Fruit fly (Drosophila melanogaster): ENCODE results near the gene Apc.

Apc gene

dm6 chr3R:28810942-28811676 is 33.4 kb downstream of the Apc start, which contains the start of gene wdn:
TSS of gene wdn (minus strand) at chr3R:28811337.
- no peak for TF ChIP-seq Blimp-1 (GFP tag; optimal IDR thresholded peaks at IDR 0.05)
- TF ChIP-seq cyc (GFP tag; optimal IDR thresholded peaks at IDR 0.05) = no peak
- no peak for TF ChIP-seq CG6808 (GFP tag; optimal IDR thresholded peaks at IDR 0.05)
- no peak for TF ChIP-seq achi (GFP tag; optimal IDR thresholded peaks at IDR 0.05)
- TF ChIP-seq Sox14 (GFP tag; optimal IDR thresholded peaks at IDR 0.05) = peak; percentile 66
- peak; percentile 21 for TF ChIP-seq lz (GFP tag; optimal IDR thresholded peaks at IDR 0.05)
- TF ChIP-seq Sox15 (GFP tag; optimal IDR thresholded peaks at IDR 0.05) = no peak
- TF ChIP-seq CG31627 (GFP tag; optimal IDR thresholded peaks at IDR 0.05) = peak; percentile 13
- no peak; the same call in 1 of the 2 replicates for TF ChIP-seq CG15336 (GFP tag; IDR thresholded peaks at IDR 0.05)
- TF ChIP-seq CG10631 (GFP tag; optimal IDR thresholded peaks at IDR 0.05) = no peak
- no peak for TF ChIP-seq pdm3 (GFP tag; optimal IDR thresholded peaks at IDR 0.05)
- no peak for TF ChIP-seq CG11762 (GFP tag; optimal IDR thresholded peaks at IDR 0.05; ENCODE audit: insufficient read depth)
- no peak for TF ChIP-seq net (GFP tag; optimal IDR thresholded peaks at IDR 0.05)
- TF ChIP-seq topi (GFP tag; optimal IDR thresholded peaks at IDR 0.05) = peak; percentile 1
- no peak for TF ChIP-seq Eip78C (GFP tag)

- TF ChIP-seq Smox (GFP tag; optimal IDR thresholded peaks at IDR 0.05) (no peak), cyc (GFP tag; optimal IDR thresholded peaks at IDR 0.05) (no peak), Hr39 (GFP tag; optimal IDR thresholded peaks at IDR 0.05) (no peak), fd59A (GFP tag; optimal IDR thresholded peaks at IDR 0.05) (no peak), CG11902 (GFP tag; optimal IDR thresholded peaks at IDR 0.05) (no peak), pdm3 (GFP tag; optimal IDR thresholded peaks at IDR 0.05) (no peak), esn (GFP tag; optimal IDR thresholded peaks at IDR 0.05) (no peak), topi (GFP tag; optimal IDR thresholded peaks at IDR 0.05) (no peak), Sox14 (GFP tag; optimal IDR thresholded peaks at IDR 0.05) (no peak), CG6792 (GFP tag; optimal IDR thresholded peaks at IDR 0.05) (no peak), vri (GFP tag; optimal IDR thresholded peaks at IDR 0.05) (no peak), CG11762 (GFP tag; optimal IDR thresholded peaks at IDR 0.05; ENCODE audit: insufficient read depth) (no peak)
Measured at dm6 chr3R:28806402-28806801, 38.1 kb downstream of the Apc start, which contains the start of gene CheB98a. TSS of gene CheB98a (plus strand) at chr3R:28806702.

dm6 chr3R:28805164-28805563 is 39.4 kb downstream of the Apc start:
- no peak for TF ChIP-seq Gug (GFP tag; IDR thresholded peaks at IDR 0.05)
- no peak for TF ChIP-seq Eip75B (GFP tag; optimal IDR thresholded peaks at IDR 0.05)
- TF ChIP-seq Met (GFP tag; optimal IDR thresholded peaks at IDR 0.05) = peak; percentile 17
- peak; percentile 91 for TF ChIP-seq svp (GFP tag)
- TF ChIP-seq dac (GFP tag; optimal IDR thresholded peaks at IDR 0.05) = no peak
- TF ChIP-seq CG7368 (GFP tag; optimal IDR thresholded peaks at IDR 0.05) = no peak
- no peak for TF ChIP-seq net (GFP tag; optimal IDR thresholded peaks at IDR 0.05)
- TF ChIP-seq CG11902 (GFP tag; optimal IDR thresholded peaks at IDR 0.05) = peak; percentile 52
- no peak for TF ChIP-seq CG8632 (GFP tag; optimal IDR thresholded peaks at IDR 0.05)
- peak; percentile 29 for TF ChIP-seq fd59A (GFP tag; optimal IDR thresholded peaks at IDR 0.05)
- TF ChIP-seq CG1621 (tag; optimal IDR thresholded peaks at IDR 0.05) = no peak
- peak; percentile 6 for TF ChIP-seq Smox (GFP tag; optimal IDR thresholded peaks at IDR 0.05)
- TF ChIP-seq CG6808 (GFP tag; optimal IDR thresholded peaks at IDR 0.05) = no peak
- TF ChIP-seq OdsH (GFP tag; optimal IDR thresholded peaks at IDR 0.05) = peak; percentile 9
- TF ChIP-seq CG10631 (GFP tag; optimal IDR thresholded peaks at IDR 0.05) = no peak
- no peak for TF ChIP-seq CG3032 (tag; optimal IDR thresholded peaks at IDR 0.05)
- TF ChIP-seq Lpt (GFP tag; optimal IDR thresholded peaks at IDR 0.05) = no peak
- no peak for TF ChIP-seq pdm3 (GFP tag; optimal IDR thresholded peaks at IDR 0.05)
- TF ChIP-seq CG31627 (GFP tag; optimal IDR thresholded peaks at IDR 0.05) = peak; percentile 44
- TF ChIP-seq CG11294 (GFP tag; IDR thresholded peaks at IDR 0.05) = no peak
- TF ChIP-seq Ets21C (GFP tag; optimal IDR thresholded peaks at IDR 0.05) = peak; percentile 21
- peak; percentile 24 for TF ChIP-seq acj6 (GFP tag; optimal IDR thresholded peaks at IDR 0.05)
- no peak for TF ChIP-seq CG10669 (GFP tag; optimal IDR thresholded peaks at IDR 0.05)
- no peak for TF ChIP-seq vri (GFP tag; optimal IDR thresholded peaks at IDR 0.05)
- peak; percentile 61 for TF ChIP-seq topi (GFP tag; optimal IDR thresholded peaks at IDR 0.05)
- no peak for TF ChIP-seq CG9139 (GFP tag; optimal IDR thresholded peaks at IDR 0.05)
- peak; percentile 16 for TF ChIP-seq esn (GFP tag; optimal IDR thresholded peaks at IDR 0.05)
- peak; percentile 18 for TF ChIP-seq Sox14 (GFP tag; optimal IDR thresholded peaks at IDR 0.05)
- TF ChIP-seq cyc (GFP tag; optimal IDR thresholded peaks at IDR 0.05) = no peak
- no peak for TF ChIP-seq CG11762 (GFP tag; optimal IDR thresholded peaks at IDR 0.05; ENCODE audit: insufficient read depth)
- TF ChIP-seq Eip78C (GFP tag) = peak; percentile 82
- TF ChIP-seq lz (GFP tag; optimal IDR thresholded peaks at IDR 0.05) = peak; percentile 17
- TF ChIP-seq Hr39 (GFP tag; optimal IDR thresholded peaks at IDR 0.05) = peak; percentile 31
- TF ChIP-seq CG32006 (GFP tag; optimal IDR thresholded peaks at IDR 0.05) = peak; percentile 30
- no peak for TF ChIP-seq CG6854 (GFP tag; optimal IDR thresholded peaks at IDR 0.05)
- TF ChIP-seq fkh (GFP tag; optimal IDR thresholded peaks at IDR 0.05) = no peak
- TF ChIP-seq CG8319 (GFP tag; optimal IDR thresholded peaks at IDR 0.05) = no peak
